Fruit fly (Drosophila melanogaster): ENCODE results near the gene Elo68beta.

Gene Elo68beta

dm6 chr3L:11097982-11098663, 3.4 kb downstream of the Elo68beta start, which contains the start of the genes Irbp18 and APP-BP1 (continued):
- TF ChIP-seq Vsx1 (GFP tag; optimal IDR thresholded peaks at IDR 0.05) (peak; percentile 84), tap (tag; optimal IDR thresholded peaks at IDR 0.05) (peak; percentile 84), Usf (GFP tag; optimal IDR thresholded peaks at IDR 0.05) (peak; percentile 86), tgo (GFP tag; IDR thresholded peaks at IDR 0.05) (peak; percentile 85), en (GFP tag; optimal IDR thresholded peaks at IDR 0.05) (peak; percentile 83), CG11504 (tag; optimal IDR thresholded peaks at IDR 0.05) (peak; percentile 92), gcm (GFP tag; optimal IDR thresholded peaks at IDR 0.05) (peak; percentile 89), dmrt99B (tag; optimal IDR thresholded peaks at IDR 0.05) (peak; percentile 91), shn (GFP tag; optimal IDR thresholded peaks at IDR 0.05) (peak; percentile 90), CG6654 (GFP tag; optimal IDR thresholded peaks at IDR 0.05) (peak; percentile 76), CG32532 (GFP tag; IDR thresholded peaks at IDR 0.05) (peak; percentile 89), kah (GFP tag; optimal IDR thresholded peaks at IDR 0.05) (peak; percentile 68), Fer2 (tag; optimal IDR thresholded peaks at IDR 0.05) (peak; percentile 80), chn (GFP tag; optimal IDR thresholded peaks at IDR 0.05) (peak; percentile 96), bcd (GFP tag; optimal IDR thresholded peaks at IDR 0.05) (peak; percentile 95), HLHmδ (GFP tag; optimal IDR thresholded peaks at IDR 0.05) (no peak), Xbp1 (GFP tag; optimal IDR thresholded peaks at IDR 0.05) (peak; percentile 96), Rfx (GFP tag; IDR thresholded peaks at IDR 0.05) (peak; percentile 90), prd (optimal IDR thresholded peaks at IDR 0.05) (no peak), prd (GFP tag; IDR thresholded peaks at IDR 0.05) (peak; percentile 89), CG17829 (tag; optimal IDR thresholded peaks at IDR 0.05) (peak; percentile 91), chm (GFP tag; IDR thresholded peaks at IDR 0.05) (peak; percentile 79), jigr1 (GFP tag; IDR thresholded peaks at IDR 0.05) (peak; percentile 54; the same call in 1 of the 3 replicates), CG2199 (GFP tag; IDR thresholded peaks at IDR 0.05) (0 out of 3 replicates have a peak, but pooled peaks have one; percentile 43), Dfd (GFP tag; optimal IDR thresholded peaks at IDR 0.05) (no peak), inv (GFP tag; IDR thresholded peaks at IDR 0.05; ENCODE audit: partially characterized antibody) (no peak), CG1832 (GFP tag; optimal IDR thresholded peaks at IDR 0.05) (no peak), ind (GFP tag; optimal IDR thresholded peaks at IDR 0.05) (peak; percentile 95), CG12744 (GFP tag; optimal IDR thresholded peaks at IDR 0.05) (peak; percentile 94), corto (GFP tag; optimal IDR thresholded peaks at IDR 0.05) (peak; percentile 76), bigmax (GFP tag; optimal IDR thresholded peaks at IDR 0.05) (no peak), bab2 (GFP tag; optimal IDR thresholded peaks at IDR 0.05) (peak; percentile 93), Chrac-16 (GFP tag; optimal IDR thresholded peaks at IDR 0.05) (peak; percentile 93), CG17186 (GFP tag; optimal IDR thresholded peaks at IDR 0.05) (peak; percentile 87), HLH3B (GFP tag; IDR thresholded peaks at IDR 0.05) (peak; percentile 75), ftz-f1 (GFP tag; optimal IDR thresholded peaks at IDR 0.05) (peak; percentile 16), E2f1 (GFP tag; IDR thresholded peaks at IDR 0.05) (peak; percentile 90), zen (tag; optimal IDR thresholded peaks at IDR 0.05) (peak; percentile 85), pho (GFP tag; optimal IDR thresholded peaks at IDR 0.05) (peak; percentile 96), B-H2 (GFP tag; optimal IDR thresholded peaks at IDR 0.05) (peak; percentile 91), NFAT (GFP tag; IDR thresholded peaks at IDR 0.05) (peak; percentile 74), CG14965 (GFP tag; optimal IDR thresholded peaks at IDR 0.05; ENCODE audit: borderline replicate concordance) (peak; percentile 50), CG12155 (GFP tag; optimal IDR thresholded peaks at IDR 0.05) (peak; percentile 92), CG4617 (GFP tag; optimal IDR thresholded peaks at IDR 0.05; ENCODE audit: borderline replicate concordance) (peak; percentile 93), vvl (GFP tag; IDR thresholded peaks at IDR 0.05) (peak; percentile 89), CG2712 (tag; optimal IDR thresholded peaks at IDR 0.05) (peak; percentile 93), CG9932 (GFP tag; IDR thresholded peaks at IDR 0.05) (peak; percentile 89), lilli (GFP tag; optimal IDR thresholded peaks at IDR 0.05) (peak; percentile 97), Lhr (GFP tag; optimal IDR thresholded peaks at IDR 0.05) (peak; percentile 84), CG15601 (tag; optimal IDR thresholded peaks at IDR 0.05) (peak; percentile 76)
